Worm (Caenorhabditis elegans): ENCODE data around the gene F33H12.1.

- no peak for TF ChIP-seq F23B12.7 (tag; optimal IDR thresholded peaks at IDR 0.05; ENCODE audit: insufficient read depth)
- no peak for TF ChIP-seq Y79H2A.3 (GFP tag; conservative IDR thresholded peaks at IDR 0.05)
- TF ChIP-seq snpc-4 (GFP tag; optimal IDR thresholded peaks at IDR 0.05), result no peak
- TF ChIP-seq snpc-4 (tag; optimal IDR thresholded peaks at IDR 0.05), result no peak
- TF ChIP-seq lir-1 (GFP tag; conservative IDR thresholded peaks at IDR 0.05), result no peak
- no peak for TF ChIP-seq mxl-1 (tag; optimal IDR thresholded peaks at IDR 0.05)
- TF ChIP-seq gei-17 (GFP tag; optimal IDR thresholded peaks at IDR 0.05), result no peak
Measured at ce11 chrII:2600931-2601330, 655 bp downstream of the F33H12.1 start.
